Worm (Caenorhabditis elegans) whole organism, late embryonic: ENCODE results near the gene Y22D7AL.1.

Experiments used
- C38D4.7 ChIP-seq: fragments of 200-800 bp; sonication (Bioruptor generic); optimal IDR thresholded peaks from 2 replicates; lab custom pipeline; 2018; ENCODE audit warnings: mild to moderate bottlenecking, missing genetic modification characterization, moderate library complexity, missing compliant biosample characterization
- K09A11.1 ChIP-seq: sonication (generic microtip); optimal IDR thresholded peaks from 2 replicates; lab custom pipeline; 2017; ENCODE audit warnings: antibody characterized with exemption, mild to moderate bottlenecking, missing genetic modification characterization, missing compliant biosample characterization; ENCODE audit not compliant: insufficient read depth
- Y22D7AL.16 ChIP-seq: sonication (generic microtip); optimal IDR thresholded peaks from 2 replicates; lab custom pipeline; 2016; ENCODE audit warnings: missing genetic modification characterization, missing compliant biosample characterization
- ama-1 ChIP-seq: fragments of 150-350 bp; optimal IDR thresholded peaks from 2 replicates; lab custom pipeline; 2014
- ceh-14 ChIP-seq: sonication (generic microtip); optimal IDR thresholded peaks from 2 replicates; lab custom pipeline; 2016; ENCODE audit warnings: missing genotype, missing genetic modification characterization, missing compliant biosample characterization
- ceh-18 ChIP-seq: sonication (generic microtip); optimal IDR thresholded peaks from 2 replicates; lab custom pipeline; 2016; ENCODE audit warnings: missing genetic modification characterization, missing compliant biosample characterization
- ceh-31 ChIP-seq: sonication (generic microtip); optimal IDR thresholded peaks from 2 replicates; lab custom pipeline; 2016; ENCODE audit warnings: missing genetic modification characterization, missing compliant biosample characterization
- ceh-34 ChIP-seq: sonication (generic microtip); optimal IDR thresholded peaks from 2 replicates; lab custom pipeline; 2016; ENCODE audit warnings: mild to moderate bottlenecking, missing genetic modification characterization, missing compliant biosample characterization
- ceh-45 ChIP-seq: fragments of 200-800 bp; sonication (Bioruptor generic); IDR thresholded peaks from 2 replicates; pipeline ENCODE4 v1.3.6; 2022; ENCODE audit warnings: missing genetic modification reagents, missing genetic modification characterization, missing compliant biosample characterization
- ceh-48 ChIP-seq: sonication (generic microtip); optimal IDR thresholded peaks from 2 replicates; lab custom pipeline; 2016; ENCODE audit warnings: missing genetic modification characterization, inconsistent platforms, missing compliant biosample characterization
- ceh-9 ChIP-seq: sonication (generic microtip); optimal IDR thresholded peaks from 2 replicates; lab custom pipeline; 2016; ENCODE audit warnings: mild to moderate bottlenecking, missing genetic modification characterization, inconsistent platforms, missing compliant biosample characterization
- dve-1 ChIP-seq: sonication (generic microtip); optimal IDR thresholded peaks from 2 replicates; lab custom pipeline; 2017; ENCODE audit warnings: antibody characterized with exemption, mild to moderate bottlenecking, missing genetic modification characterization, missing compliant biosample characterization
- elt-2 ChIP-seq: sonication (generic microtip); optimal IDR thresholded peaks from 2 replicates; lab custom pipeline; 2016; ENCODE audit warnings: missing genetic modification reagents, missing genetic modification characterization, missing compliant biosample characterization
- ets-4 ChIP-seq: sonication (generic microtip); optimal IDR thresholded peaks from 2 replicates; lab custom pipeline; 2016; ENCODE audit warnings: missing genetic modification characterization, missing compliant biosample characterization
- eyg-1 ChIP-seq: sonication (generic microtip); optimal IDR thresholded peaks from 2 replicates; lab custom pipeline; 2016; ENCODE audit warnings: missing genotype, missing genetic modification characterization, missing compliant biosample characterization
- hlh-13 ChIP-seq: fragments of 200-800 bp; sonication (Bioruptor generic); optimal IDR thresholded peaks from 2 replicates; lab custom pipeline; 2018; ENCODE audit warnings: mild to moderate bottlenecking, missing genetic modification characterization, missing compliant biosample characterization
- hlh-15 ChIP-seq: sonication (generic microtip); optimal IDR thresholded peaks from 2 replicates; lab custom pipeline; 2016; ENCODE audit warnings: missing genetic modification characterization, missing compliant biosample characterization
- hlh-30 ChIP-seq: sonication (generic microtip); optimal IDR thresholded peaks from 2 replicates; lab custom pipeline; 2017; ENCODE audit warnings: antibody characterized with exemption, missing genetic modification characterization, missing compliant biosample characterization; ENCODE audit not compliant: insufficient read depth
- hlh-6 ChIP-seq: sonication (generic microtip); optimal IDR thresholded peaks from 2 replicates; lab custom pipeline; 2016; ENCODE audit warnings: missing genotype, missing genetic modification characterization, missing compliant biosample characterization
- lin-11 ChIP-seq: fragments of 200-800 bp; sonication (Bioruptor generic); optimal IDR thresholded peaks from 2 replicates; lab custom pipeline; 2018; ENCODE audit warnings: mild to moderate bottlenecking, missing genetic modification characterization, missing compliant biosample characterization
- nfya-1 ChIP-seq: sonication (generic microtip); optimal IDR thresholded peaks from 2 replicates; lab custom pipeline; 2017; ENCODE audit warnings: missing genetic modification characterization, mild to moderate bottlenecking, missing compliant biosample characterization, antibody characterized with exemption, moderate library complexity
- odd-2 ChIP-seq: sonication (generic microtip); optimal IDR thresholded peaks from 2 replicates; lab custom pipeline; 2017; ENCODE audit warnings: antibody characterized with exemption, mild to moderate bottlenecking, missing genetic modification characterization, missing compliant biosample characterization
- pag-3 ChIP-seq: sonication (generic microtip); optimal IDR thresholded peaks from 2 replicates; lab custom pipeline; 2016; ENCODE audit warnings: missing compliant biosample characterization, missing genetic modification characterization, borderline replicate concordance
- pat-9 ChIP-seq: fragments of 200-800 bp; sonication (Bioruptor generic); optimal IDR thresholded peaks from 2 replicates; lab custom pipeline; 2018; ENCODE audit warnings: mild to moderate bottlenecking, missing genetic modification characterization, moderate library complexity, missing compliant biosample characterization
- pax-1 ChIP-seq: fragments of 150-350 bp; optimal IDR thresholded peaks from 2 replicates; lab custom pipeline; 2014; ENCODE audit warnings: missing biosample characterization, missing genetic modification characterization
- pha-2 ChIP-seq: sonication (generic microtip); optimal IDR thresholded peaks from 2 replicates; lab custom pipeline; 2017; ENCODE audit warnings: mild to moderate bottlenecking, missing genetic modification characterization, missing compliant biosample characterization
- pha-4 ChIP-seq: fragments of 150-350 bp; optimal IDR thresholded peaks from 2 replicates; lab custom pipeline; 2018; ENCODE audit warnings: missing biosample characterization, missing genetic modification reagents, missing genetic modification characterization
- pros-1 ChIP-seq: fragments of 150-350 bp; optimal IDR thresholded peaks from 2 replicates; lab custom pipeline; 2014; ENCODE audit warnings: missing biosample characterization, missing genetic modification reagents, missing genetic modification characterization
- ref-2 ChIP-seq: sonication (generic microtip); optimal IDR thresholded peaks from 2 replicates; lab custom pipeline; 2016; ENCODE audit warnings: missing genetic modification characterization, missing compliant biosample characterization
- tbx-2 ChIP-seq: sonication (generic microtip); optimal IDR thresholded peaks from 2 replicates; lab custom pipeline; 2016; ENCODE audit warnings: missing genetic modification characterization, missing compliant biosample characterization
- ttx-3 ChIP-seq: sonication (generic microtip); optimal IDR thresholded peaks from 2 replicates; lab custom pipeline; 2016; ENCODE audit warnings: missing genetic modification reagents, missing genetic modification characterization, missing compliant biosample characterization
- unc-3 ChIP-seq, 2 experiments: fragments of 200-800 bp in 1 of 2; sonication (Bioruptor generic) in 1 of 2; sonication (generic microtip) in 1 of 2; conservative IDR thresholded peaks in 1 of 2; optimal IDR thresholded peaks in 1 of 2; 2 replicates each; pipeline versions ENCODE4 v1.3.6 to Lab custom; 2016 to 2022; ENCODE audit warnings: missing compliant biosample characterization in 2 of 2, missing genetic modification characterization in 2 of 2, missing genetic modification reagents in 1 of 2
- unc-55 ChIP-seq: sonication (generic microtip); optimal IDR thresholded peaks from 2 replicates; lab custom pipeline; 2017; ENCODE audit warnings: missing biosample characterization, missing genetic modification reagents, missing genetic modification characterization
- unc-86 ChIP-seq: sonication (generic microtip); optimal IDR thresholded peaks from 2 replicates; lab custom pipeline; 2016; ENCODE audit warnings: missing genetic modification characterization, missing compliant biosample characterization
- zip-5 ChIP-seq: sonication (generic microtip); optimal IDR thresholded peaks from 2 replicates; lab custom pipeline; 2016; ENCODE audit warnings: missing genetic modification characterization, missing compliant biosample characterization

Gene Y22D7AL.1

DNA sequence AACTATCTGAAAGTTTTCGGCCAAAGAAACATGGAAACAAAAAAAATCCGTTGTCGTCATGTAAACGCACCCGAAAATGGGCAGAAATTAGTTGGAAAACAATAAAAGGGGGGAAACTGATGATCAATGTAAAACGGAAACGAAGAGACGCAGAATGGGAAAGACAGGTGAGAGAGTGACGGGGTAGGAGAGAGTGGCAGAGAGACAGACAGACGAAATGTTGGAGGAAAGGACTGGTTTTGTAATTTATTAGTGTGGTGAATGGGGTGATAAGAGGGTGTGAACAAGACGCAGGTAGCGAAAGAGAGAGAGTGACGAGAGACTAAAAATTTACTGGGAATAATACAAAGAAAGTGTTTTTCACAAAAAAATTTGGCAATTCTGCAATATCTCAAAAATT lies 28.7 kb downstream of the Y22D7AL.1 start (continued):
- TF ChIP-seq unc-55 (peak; percentile 91), ttx-3 (tag; lab: Kevin White, UChicago) (no peak), elt-2 (tag; lab: Kevin White, UChicago) (peak; percentile 83), tbx-2 (tag; lab: Kevin White, UChicago) (peak; percentile 44), ceh-48 (tag; lab: Kevin White, UChicago) (no peak), ceh-31 (tag; lab: Kevin White, UChicago) (peak; percentile 46), hlh-13 (GFP tag; lab: Kevin White, UChicago) (no peak), ceh-18 (tag; lab: Kevin White, UChicago) (no peak), ets-4 (peak; percentile 55), pag-3 (tag; lab: Kevin White, UChicago) (no peak), unc-86 (no peak)

DNA sequence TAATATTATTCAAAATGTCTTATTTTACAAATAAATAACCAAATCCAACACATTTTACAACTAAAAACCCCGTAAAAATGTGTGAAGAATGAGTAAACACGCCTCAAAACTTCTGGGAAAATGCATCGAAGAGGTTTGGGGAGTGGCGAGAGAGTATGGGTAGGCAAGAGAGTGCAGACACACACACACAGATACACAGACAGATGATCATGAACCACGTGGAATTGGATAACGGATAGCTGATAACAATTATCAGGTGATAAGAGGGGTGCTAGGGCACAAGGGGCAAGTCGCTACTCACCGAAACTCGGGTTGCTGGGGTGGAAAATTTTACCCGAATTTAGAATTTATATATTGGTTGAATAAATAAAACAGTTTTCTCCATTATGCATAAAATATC lies 30.0 kb downstream of the Y22D7AL.1 start:
- no peak for TF ChIP-seq dve-1 (tag; lab: Kevin White, UChicago)
- peak; percentile 51 for TF ChIP-seq hlh-30 (tag; lab: Kevin White, UChicago)
- no peak for TF ChIP-seq ceh-9
- TF ChIP-seq ceh-18 (tag; lab: Kevin White, UChicago) = peak; percentile 33
- TF ChIP-seq elt-2 (tag; lab: Kevin White, UChicago) = peak; percentile 86
- TF ChIP-seq pat-9 (tag; lab: Kevin White, UChicago) = no peak
- TF ChIP-seq, all 69 proteins: peak for 3

DNA sequence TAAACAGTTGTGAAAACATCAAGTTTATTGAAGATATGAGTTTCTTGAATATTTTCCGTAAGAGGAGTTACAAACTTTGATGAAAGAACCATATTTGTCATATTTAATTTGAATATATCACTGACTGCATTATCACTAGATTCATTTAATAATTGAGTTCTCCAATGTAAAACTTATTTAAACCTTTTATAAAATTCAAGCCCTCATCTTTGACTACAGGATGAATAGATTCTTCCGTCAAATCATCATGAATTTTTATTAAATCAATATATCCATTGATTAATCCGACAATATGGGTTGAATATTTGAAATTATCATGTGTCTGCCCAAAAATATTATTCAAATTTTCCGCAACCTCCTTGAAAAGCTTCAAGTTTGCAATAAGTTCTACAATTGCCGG lies 35.7 kb downstream of the Y22D7AL.1 start, which contains the start of gene Y22D7AR.7:
TSS of gene Y22D7AR.7 (minus strand) at position 101 of the 400 bp plus-strand sequence.
- no peak for TF ChIP-seq ceh-14
- TF ChIP-seq lin-11 (tag; lab: Kevin White, UChicago) = no peak
- no peak for TF ChIP-seq ceh-45
- TF ChIP-seq ets-4 = no peak
- no peak for TF ChIP-seq K09A11.1
- no peak for TF ChIP-seq hlh-6 (tag; lab: Kevin White, UChicago)
- TF ChIP-seq ceh-34 (tag; lab: Kevin White, UChicago) = no peak
- no peak for TF ChIP-seq ceh-18 (tag; lab: Kevin White, UChicago)
- no peak for TF ChIP-seq pha-4 (tag; lab: Kevin White, UChicago)
- no peak for TF ChIP-seq pax-1 (tag; lab: Kevin White, UChicago)
- no peak for TF ChIP-seq Y22D7AL.16 (tag; lab: Kevin White, UChicago)
- TF ChIP-seq C38D4.7 (GFP tag; lab: Kevin White, UChicago) = no peak
- no peak for TF ChIP-seq ceh-48 (tag; lab: Kevin White, UChicago)
- TF ChIP-seq eyg-1 (tag; lab: Kevin White, UChicago) = no peak
- TF ChIP-seq odd-2 (tag; lab: Kevin White, UChicago) = no peak
- TF ChIP-seq pros-1 = no peak
- TF ChIP-seq hlh-30 (tag; lab: Kevin White, UChicago) = no peak
- no peak for TF ChIP-seq pha-2 (tag; lab: Kevin White, UChicago)
- no peak for TF ChIP-seq tbx-2 (tag; lab: Kevin White, UChicago)
- TF ChIP-seq, all 69 proteins: peak for 0

DNA sequence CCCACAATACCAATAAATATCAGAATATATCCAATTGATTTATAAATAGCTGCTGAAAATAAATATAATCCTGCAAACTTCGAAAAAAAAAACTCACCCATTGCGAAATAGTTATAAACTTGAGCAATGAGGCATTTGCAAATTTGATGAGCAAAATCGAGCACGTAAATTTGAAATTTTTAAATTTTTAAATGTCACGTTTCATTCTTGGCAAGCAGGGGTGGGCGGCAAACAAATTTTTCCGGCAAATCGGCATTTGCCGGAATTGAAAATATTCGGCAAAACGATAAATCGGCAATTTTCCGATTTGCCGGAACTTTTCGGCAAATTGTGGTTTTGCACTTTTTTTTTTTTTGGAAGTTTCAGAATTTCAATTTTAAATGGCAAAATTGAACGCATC lies 37.6 kb downstream of the Y22D7AL.1 start, which contains the start of gene Y22D7AR.14:
TSS of gene Y22D7AR.14 (minus strand) at position 101 of the 400 bp plus-strand sequence.
- TF ChIP-seq zip-5 (tag; lab: Kevin White, UChicago) = no peak
- TF ChIP-seq pha-4 (tag; lab: Kevin White, UChicago) = no peak
- no peak for TF ChIP-seq ceh-31 (tag; lab: Kevin White, UChicago)
- no peak for TF ChIP-seq hlh-15 (tag; lab: Kevin White, UChicago)
- no peak for TF ChIP-seq pag-3 (tag; lab: Kevin White, UChicago)
- no peak for TF ChIP-seq ama-1 (lab: Kevin White, UChicago)
- no peak for TF ChIP-seq K09A11.1
- TF ChIP-seq ceh-48 (tag; lab: Kevin White, UChicago) = no peak
- TF ChIP-seq nfya-1 = no peak
- no peak for TF ChIP-seq unc-3 (GFP tag; conservative IDR thresholded peaks at IDR 0.05; lab: Robert Waterston, UW)
- no peak for TF ChIP-seq unc-3 (tag; optimal IDR thresholded peaks at IDR 0.05; lab: Kevin White, UChicago)
- no peak for TF ChIP-seq ref-2 (tag; lab: Kevin White, UChicago)
- TF ChIP-seq odd-2 (tag; lab: Kevin White, UChicago) = no peak
- TF ChIP-seq, all 69 proteins: peak for 0
